Worm (Caenorhabditis elegans) whole organism, L4 larva: ENCODE data around the gene trap-4.

Experiments
- D1046.2 ChIP-seq: fragments of 200-800 bp; sonication (Bioruptor generic); IDR thresholded peaks from 2 replicates; pipeline ENCODE4 v1.3.6; 2022; ENCODE audit warnings: missing genetic modification characterization, missing compliant biosample characterization
- F26F4.8 ChIP-seq: fragments of 200-800 bp; sonication (Bioruptor generic); conservative IDR thresholded peaks from 2 replicates; pipeline ENCODE4 v1.3.6; 2022; ENCODE audit warnings: missing genetic modification characterization, missing compliant biosample characterization
- R02D3.7 ChIP-seq: fragments of 150-350 bp; sonication (generic microtip); optimal IDR thresholded peaks from 3 replicates; lab custom pipeline; 2014; ENCODE audit warnings: missing biosample characterization, missing genetic modification characterization
- T20F7.1 ChIP-seq: fragments of 200-800 bp; sonication (Bioruptor generic); optimal IDR thresholded peaks from 2 replicates; lab custom pipeline; 2018; ENCODE audit warnings: mild to moderate bottlenecking, missing genetic modification characterization, missing compliant biosample characterization
- Y75B8A.6 ChIP-seq: fragments of 200-800 bp; sonication (Bioruptor generic); IDR thresholded peaks from 2 replicates; pipeline ENCODE4 v1.3.6; 2022; ENCODE audit warnings: missing genetic modification reagents, missing genetic modification characterization, missing compliant biosample characterization
- ZK337.2 ChIP-seq: fragments of 200-800 bp; sonication (Bioruptor generic); IDR thresholded peaks from 2 replicates; pipeline ENCODE4 v1.3.6; 2022; ENCODE audit warnings: missing genetic modification reagents, missing genetic modification characterization, missing compliant biosample characterization
- attf-4 ChIP-seq: sonication (generic microtip); optimal IDR thresholded peaks from 3 replicates; lab custom pipeline; 2017; ENCODE audit warnings: missing biosample characterization, missing genetic modification characterization
- ceh-20 ChIP-seq: fragments of 200-800 bp; sonication (Bioruptor generic); IDR thresholded peaks from 2 replicates; pipeline ENCODE4 v1.3.6; 2022; ENCODE audit warnings: missing genetic modification reagents, missing genetic modification characterization, missing compliant biosample characterization
- ceh-32 ChIP-seq: sonication (generic microtip); optimal IDR thresholded peaks from 2 replicates; lab custom pipeline; 2016; ENCODE audit warnings: mild to moderate bottlenecking, missing genetic modification characterization, missing compliant biosample characterization; ENCODE audit not compliant: poor library complexity
- ceh-82 ChIP-seq: sonication (generic microtip); optimal IDR thresholded peaks from 2 replicates; lab custom pipeline; 2017; ENCODE audit warnings: missing biosample characterization, missing genetic modification characterization
- ctbp-1 ChIP-seq: fragments of 200-800 bp; sonication (Bioruptor generic); IDR thresholded peaks from 2 replicates; pipeline ENCODE4 v1.3.6; 2022; ENCODE audit warnings: missing genetic modification reagents, missing genetic modification characterization, missing compliant biosample characterization
- daf-16 ChIP-seq, 3 experiments: sonication (generic microtip); optimal IDR thresholded peaks; 2 replicates each; lab custom pipeline; 2016 to 2017; ENCODE audit warnings: missing genetic modification characterization in 3 of 3, missing genetic modification reagents in 3 of 3, mild to moderate bottlenecking in 2 of 3, missing compliant biosample characterization in 2 of 3, missing biosample characterization in 1 of 3, moderate library complexity in 1 of 3
- dmd-6 ChIP-seq: fragments of 200-800 bp; sonication (Bioruptor generic); IDR thresholded peaks from 2 replicates; pipeline ENCODE4 v1.3.6; 2022; ENCODE audit warnings: missing genetic modification reagents, missing genetic modification characterization, missing compliant biosample characterization
- dmd-8 ChIP-seq: fragments of 200-800 bp; sonication (Bioruptor generic); IDR thresholded peaks from 2 replicates; pipeline ENCODE4 v1.3.6; 2022; ENCODE audit warnings: missing genetic modification characterization, missing compliant biosample characterization
- dve-1 ChIP-seq: sonication (generic microtip); optimal IDR thresholded peaks from 2 replicates; lab custom pipeline; 2017; ENCODE audit warnings: antibody characterized with exemption, mild to moderate bottlenecking, missing genetic modification characterization, missing compliant biosample characterization; ENCODE audit not compliant: insufficient read depth
- egl-43 ChIP-seq: fragments of 200-800 bp; sonication (Bioruptor generic); IDR thresholded peaks from 2 replicates; pipeline ENCODE4 v1.3.6; 2022; ENCODE audit warnings: missing genetic modification reagents, missing genetic modification characterization, missing compliant biosample characterization
- hlh-11 ChIP-seq: fragments of 200-800 bp; sonication (Bioruptor generic); optimal IDR thresholded peaks from 2 replicates; lab custom pipeline; 2018; ENCODE audit warnings: mild to moderate bottlenecking, missing genetic modification characterization, missing compliant biosample characterization
- jun-1 ChIP-seq: fragments of 150-350 bp; optimal IDR thresholded peaks from 2 replicates; lab custom pipeline; 2014; ENCODE audit warnings: missing biosample characterization, missing genetic modification reagents, missing genetic modification characterization
- lim-7 ChIP-seq: fragments of 200-800 bp; sonication (Bioruptor generic); IDR thresholded peaks from 2 replicates; pipeline ENCODE4 v1.3.6; 2022; ENCODE audit warnings: missing genetic modification characterization, missing compliant biosample characterization
- lin-29 ChIP-seq: fragments of 200-800 bp; sonication (Bioruptor generic); IDR thresholded peaks from 2 replicates; pipeline ENCODE4 v1.3.6; 2022; ENCODE audit warnings: missing genetic modification reagents, missing genetic modification characterization, missing compliant biosample characterization
- lir-3 ChIP-seq: sonication (generic microtip); optimal IDR thresholded peaks from 2 replicates; lab custom pipeline; 2016; ENCODE audit warnings: mild to moderate bottlenecking, missing genetic modification characterization, missing compliant biosample characterization
- lsy-2 ChIP-seq, 2 experiments: fragments of 150-350 bp in 1 of 2; sonication (generic microtip) in 1 of 2; optimal IDR thresholded peaks; 2 replicates each; lab custom pipeline; 2014 to 2017; ENCODE audit warnings: missing biosample characterization in 2 of 2, missing genetic modification characterization in 2 of 2
- madf-5 ChIP-seq, 2 experiments: fragments of 200-800 bp; sonication (Bioruptor generic); IDR thresholded peaks; 2 replicates each; pipeline ENCODE4 v1.3.6; 2022; ENCODE audit warnings: missing compliant biosample characterization in 2 of 2, missing genetic modification characterization in 2 of 2
- madf-9 ChIP-seq: fragments of 200-800 bp; sonication (Bioruptor generic); conservative IDR thresholded peaks from 2 replicates; pipeline ENCODE4 v1.3.6; 2022; ENCODE audit warnings: missing genetic modification reagents, missing genetic modification characterization, missing compliant biosample characterization
- mes-2 ChIP-seq: sonication (generic microtip); optimal IDR thresholded peaks from 2 replicates; lab custom pipeline; 2016; ENCODE audit warnings: missing genotype, mild to moderate bottlenecking, missing genetic modification characterization, missing compliant biosample characterization; ENCODE audit not compliant: poor library complexity, severe bottlenecking
- mxl-3 ChIP-seq: fragments of 200-800 bp; sonication (Bioruptor generic); optimal IDR thresholded peaks from 2 replicates; lab custom pipeline; 2018; ENCODE audit warnings: mild to moderate bottlenecking, missing genetic modification characterization, missing compliant biosample characterization
- nhr-10 ChIP-seq: fragments of 150-350 bp; optimal IDR thresholded peaks from 2 replicates; lab custom pipeline; 2014; ENCODE audit warnings: missing biosample characterization, missing genetic modification characterization
- nhr-28 ChIP-seq: fragments of 150-350 bp; optimal IDR thresholded peaks from 2 replicates; lab custom pipeline; 2014; ENCODE audit warnings: missing biosample characterization, missing genetic modification characterization
- nhr-41 ChIP-seq: fragments of 200-800 bp; sonication (Bioruptor generic); IDR thresholded peaks from 2 replicates; pipeline ENCODE4 v1.3.6; 2022; ENCODE audit warnings: missing genetic modification reagents, missing genetic modification characterization, missing compliant biosample characterization
- nhr-42 ChIP-seq: fragments of 200-800 bp; sonication (Bioruptor generic); IDR thresholded peaks from 2 replicates; pipeline ENCODE4 v1.3.6; 2022; ENCODE audit warnings: missing genetic modification characterization, missing compliant biosample characterization
- nhr-6 ChIP-seq: fragments of 150-350 bp; optimal IDR thresholded peaks from 2 replicates; lab custom pipeline; 2014; ENCODE audit warnings: missing biosample characterization, missing genetic modification characterization
- nhr-76 ChIP-seq: fragments of 150-350 bp; optimal IDR thresholded peaks from 2 replicates; lab custom pipeline; 2014; ENCODE audit warnings: missing biosample characterization, missing genetic modification characterization
- nhr-77 ChIP-seq: fragments of 150-350 bp; optimal IDR thresholded peaks from 2 replicates; lab custom pipeline; 2014; ENCODE audit warnings: missing biosample characterization, missing genetic modification characterization
- pha-4 ChIP-seq, 2 experiments: fragments of 150-350 bp in 1 of 2; fragments of 200-800 bp in 1 of 2; sonication (Bioruptor generic) in 1 of 2; IDR thresholded peaks in 1 of 2; optimal IDR thresholded peaks in 1 of 2; 2 replicates each; pipeline versions ENCODE4 v1.3.6 to Lab custom; 2014 to 2022; ENCODE audit warnings: missing genetic modification characterization in 2 of 2, missing genetic modification reagents in 2 of 2, missing biosample characterization in 1 of 2, missing compliant biosample characterization in 1 of 2
- php-3 ChIP-seq: fragments of 200-800 bp; sonication (Bioruptor generic); IDR thresholded peaks from 2 replicates; pipeline ENCODE4 v1.3.6; 2022; ENCODE audit warnings: missing genetic modification reagents, missing genetic modification characterization, missing compliant biosample characterization
- pqm-1 ChIP-seq: sonication (generic microtip); optimal IDR thresholded peaks from 2 replicates; lab custom pipeline; 2017; ENCODE audit warnings: missing biosample characterization, missing genetic modification characterization
- skn-1 ChIP-seq: fragments of 150-350 bp; optimal IDR thresholded peaks from 2 replicates; lab custom pipeline; 2014; ENCODE audit warnings: missing biosample characterization, missing genetic modification characterization
- snpc-4 ChIP-seq: fragments of 150-350 bp; optimal IDR thresholded peaks from 2 replicates; lab custom pipeline; 2014; ENCODE audit warnings: missing biosample characterization, missing genetic modification characterization
- spr-1 ChIP-seq: sonication (generic microtip); optimal IDR thresholded peaks from 2 replicates; lab custom pipeline; 2016; ENCODE audit warnings: mild to moderate bottlenecking, missing genetic modification characterization, missing compliant biosample characterization
- unc-39 ChIP-seq: sonication (generic microtip); optimal IDR thresholded peaks from 2 replicates; lab custom pipeline; 2017; ENCODE audit warnings: missing biosample characterization, missing genetic modification characterization
- unc-62 ChIP-seq, 3 experiments: fragments of 150-350 bp in 1 of 3; sonication (generic microtip); optimal IDR thresholded peaks in 2 of 3; peaks in 1 of 3; 1 replicate in 1 of 3; 2 replicates in 2 of 3; lab custom pipeline; 2014 to 2017; ENCODE audit warnings: missing biosample characterization in 3 of 3, missing genetic modification characterization in 3 of 3, missing genetic modification reagents in 3 of 3, missing genotype in 1 of 3
- vab-7 ChIP-seq: fragments of 200-800 bp; sonication (Bioruptor generic); IDR thresholded peaks from 2 replicates; pipeline ENCODE4 v1.3.6; 2022; ENCODE audit warnings: missing genetic modification reagents, missing genetic modification characterization, missing compliant biosample characterization
- zag-1 ChIP-seq: fragments of 150-350 bp; optimal IDR thresholded peaks from 2 replicates; lab custom pipeline; 2014; ENCODE audit warnings: missing biosample characterization, missing genetic modification characterization
- zip-2 ChIP-seq: fragments of 150-350 bp; optimal IDR thresholded peaks from 2 replicates; lab custom pipeline; 2014; ENCODE audit warnings: missing biosample characterization, missing genetic modification characterization
- ztf-7 ChIP-seq: fragments of 150-350 bp; optimal IDR thresholded peaks from 2 replicates; lab custom pipeline; 2014; ENCODE audit warnings: missing biosample characterization, missing genetic modification characterization

trap-4 gene

DNA sequence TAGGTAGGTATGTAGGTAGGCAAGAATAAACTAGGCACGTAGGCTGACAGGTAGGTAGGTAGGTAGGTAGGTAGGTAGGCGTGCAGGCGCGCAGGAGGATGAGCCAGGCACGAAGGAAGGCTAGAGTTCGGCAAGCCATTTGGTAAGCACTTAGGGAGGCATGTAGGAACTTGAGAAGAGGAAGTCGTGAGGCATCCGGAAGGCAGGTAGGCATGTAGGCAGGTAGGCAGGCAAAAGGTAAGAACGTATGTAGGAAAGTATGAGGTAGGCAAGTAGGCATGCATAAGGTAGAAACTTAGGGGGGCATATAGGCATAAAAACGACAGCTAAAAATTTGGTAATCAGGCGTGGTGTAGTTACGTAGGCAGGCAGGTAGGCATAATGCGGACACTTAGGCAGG, 44.4 kb upstream of the trap-4 start:
- TF ChIP-seq unc-62 (GFP tag; optimal IDR thresholded peaks at IDR 0.05 in 1 of 2; lab: Kevin White, UChicago), result peak in 1 of 2 experiments; percentile 79
- TF ChIP-seq unc-62 (tag; optimal IDR thresholded peaks at IDR 0.05; lab: Kevin White, UChicago), result no peak
- 0 out of 2 replicates have a peak, but pooled peaks have one; percentile 32 for TF ChIP-seq D1046.2 (GFP tag; lab: Robert Waterston, UW)
- no peak for TF ChIP-seq egl-43 (GFP tag; lab: Robert Waterston, UW)
- TF ChIP-seq F26F4.8 (GFP tag; lab: Robert Waterston, UW), result 0 out of 2 replicates have a peak, but pooled peaks have one; percentile 28
- TF ChIP-seq nhr-42 (GFP tag; lab: Robert Waterston, UW), result no peak
- no peak for TF ChIP-seq vab-7
- TF ChIP-seq dmd-8, result peak; percentile 55; the same call in 1 of the 2 replicates
- no peak for TF ChIP-seq zip-2 (tag; lab: Kevin White, UChicago)
- TF ChIP-seq ceh-32 (tag; lab: Kevin White, UChicago), result no peak

DNA sequence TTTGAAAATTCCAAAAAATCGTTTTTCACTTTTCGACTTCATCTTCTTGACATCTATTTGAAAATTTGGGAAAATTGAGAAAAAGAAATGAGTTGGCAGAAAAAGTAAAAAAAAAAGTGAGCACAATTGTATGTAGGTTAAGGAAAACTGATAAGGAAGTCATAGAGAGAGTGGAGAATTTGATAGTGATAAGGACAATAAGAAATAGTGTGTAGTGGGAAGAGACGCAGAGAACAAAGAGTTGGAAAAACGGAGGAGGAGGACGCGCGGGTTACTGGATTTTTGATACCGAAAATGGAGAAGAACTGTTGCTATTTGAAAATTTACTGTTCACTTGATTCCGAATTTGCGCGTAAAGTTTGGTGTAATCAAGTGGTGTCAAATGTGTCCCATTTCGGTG, 41.8 kb upstream of the trap-4 start, which contains the start of gene Y56A3A.6:
TSS of gene Y56A3A.6 (minus strand) at position 53 of the 400 bp plus-strand sequence.
- TF ChIP-seq madf-9 (GFP tag; lab: Robert Waterston, UW) (no peak), spr-1 (tag; lab: Kevin White, UChicago) (no peak), ceh-20 (GFP tag; lab: Robert Waterston, UW) (no peak), nhr-28 (tag; lab: Kevin White, UChicago) (peak; percentile 62), zag-1 (tag; lab: Kevin White, UChicago) (no peak), dmd-6 (GFP tag; lab: Robert Waterston, UW) (0 out of 2 replicates have a peak, but pooled peaks have one; percentile 9), nhr-10 (tag; lab: Kevin White, UChicago) (no peak), nhr-6 (tag; lab: Kevin White, UChicago) (no peak), dve-1 (tag; lab: Kevin White, UChicago) (peak; percentile 48), jun-1 (tag; lab: Kevin White, UChicago) (no peak), T20F7.1 (GFP tag; lab: Kevin White, UChicago) (no peak), snpc-4 (tag; lab: Kevin White, UChicago) (no peak), lsy-2 (tag; optimal IDR thresholded peaks at IDR 0.05; lab: Kevin White, UChicago) (no peak), lim-7 (GFP tag; lab: Robert Waterston, UW) (no peak), unc-39 (tag; lab: Kevin White, UChicago) (no peak), php-3 (GFP tag; lab: Robert Waterston, UW) (no peak), F26F4.8 (GFP tag; lab: Robert Waterston, UW) (no peak), nhr-76 (tag; lab: Kevin White, UChicago) (no peak), daf-16 (GFP tag; optimal IDR thresholded peaks at IDR 0.05; lab: Kevin White, UChicago) (no peak), daf-16 (tag; optimal IDR thresholded peaks at IDR 0.05; lab: Kevin White, UChicago) (peak; percentile 39), attf-4 (no peak), mes-2 (no peak), madf-5 (GFP tag; IDR thresholded peaks at IDR 0.05; lab: Robert Waterston, UW) (no peak), R02D3.7 (tag; lab: Kevin White, UChicago) (no peak), ZK337.2 (GFP tag; lab: Robert Waterston, UW) (no peak), zip-2 (tag; lab: Kevin White, UChicago) (no peak), mxl-3 (no peak), nhr-77 (tag; lab: Kevin White, UChicago) (no peak), lin-29 (GFP tag; lab: Robert Waterston, UW) (no peak), ceh-82 (tag; lab: Kevin White, UChicago) (no peak), hlh-11 (tag; lab: Kevin White, UChicago) (peak; percentile 8), nhr-41 (no peak), ztf-7 (tag; lab: Kevin White, UChicago) (no peak), pha-4 (GFP tag; IDR thresholded peaks at IDR 0.05; lab: Robert Waterston, UW) (no peak), pha-4 (tag; optimal IDR thresholded peaks at IDR 0.05; lab: Kevin White, UChicago) (no peak), ctbp-1 (no peak), skn-1 (tag; lab: Kevin White, UChicago) (no peak), nhr-42 (GFP tag; lab: Robert Waterston, UW) (no peak), lir-3 (tag; lab: Kevin White, UChicago) (no peak), Y75B8A.6 (GFP tag; lab: Robert Waterston, UW) (no peak), pqm-1 (tag; lab: Kevin White, UChicago) (peak; percentile 87)
